Worm (Caenorhabditis elegans) whole organism, midembryonic: ENCODE data around the gene C07A9.12.

Experiments used
- T22C8.4 ChIP-seq: fragments of 200-800 bp; sonication (Bioruptor generic); IDR thresholded peaks from 2 replicates; pipeline ENCODE4 v1.3.6; 2022; ENCODE audit warnings: missing genetic modification characterization, missing compliant biosample characterization
- tab-1 ChIP-seq: fragments of 200-800 bp; sonication (Bioruptor generic); IDR thresholded peaks from 2 replicates; pipeline ENCODE4 v1.3.6; 2022; ENCODE audit warnings: missing genetic modification characterization, missing compliant biosample characterization

DNA sequence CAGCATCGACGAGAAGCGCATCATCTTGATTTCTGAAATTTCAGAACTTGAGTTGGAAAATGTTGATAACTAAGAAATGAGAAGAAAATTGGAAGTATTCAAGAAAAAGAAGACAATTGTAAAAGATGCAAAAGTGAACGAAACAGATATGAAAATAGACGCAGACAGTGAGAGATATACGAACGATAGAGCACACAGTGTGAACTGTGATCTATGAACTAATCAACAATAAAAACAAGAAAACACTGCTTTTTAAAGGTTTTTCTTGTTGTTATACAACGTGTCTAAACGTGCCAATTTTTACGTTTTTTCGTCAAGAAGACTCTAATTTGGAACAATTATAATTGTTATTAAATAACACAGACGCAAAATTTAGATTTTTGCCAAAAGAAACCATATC is 25.5 kb upstream of the C07A9.12 start, which contains the start of gene ech-6:
- TF ChIP-seq T22C8.4 (no peak), tab-1 (GFP tag; lab: Robert Waterston, UW) (no peak)
